Worm (Caenorhabditis elegans) whole organism, L3 larva: ENCODE measurements around the gene ppm-1.H.

Source experiments
- egl-27 ChIP-seq: sonication (generic microtip); optimal IDR thresholded peaks from 4 replicates; lab custom pipeline; 2017; ENCODE audit warnings: missing biosample characterization, missing genetic modification reagents, missing genetic modification characterization
- elt-3 ChIP-seq, 3 experiments: fragments of 150-350 bp in 1 of 3; sonication (generic microtip) in 2 of 3; optimal IDR thresholded peaks; 2 replicates in 2 of 3; 4 replicates in 1 of 3; lab custom pipeline; 2014 to 2017; ENCODE audit warnings: missing biosample characterization in 3 of 3, missing genetic modification characterization in 3 of 3
- hmg-11 ChIP-seq: sonication (generic microtip); optimal IDR thresholded peaks from 2 replicates; lab custom pipeline; 2016; ENCODE audit warnings: missing genetic modification characterization, missing compliant biosample characterization
- nfya-1 ChIP-seq: sonication (generic microtip); optimal IDR thresholded peaks from 2 replicates; lab custom pipeline; 2017; ENCODE audit warnings: missing genetic modification characterization, mild to moderate bottlenecking, missing compliant biosample characterization, antibody characterized with exemption, moderate library complexity; ENCODE audit not compliant: insufficient read depth
- nhr-11 ChIP-seq: fragments of 150-350 bp; optimal IDR thresholded peaks from 2 replicates; lab custom pipeline; 2014; ENCODE audit warnings: missing biosample characterization, missing genetic modification characterization
- nhr-28 ChIP-seq: fragments of 150-350 bp; optimal IDR thresholded peaks from 2 replicates; lab custom pipeline; 2014; ENCODE audit warnings: missing biosample characterization, missing genetic modification characterization
- nhr-77 ChIP-seq: fragments of 150-350 bp; optimal IDR thresholded peaks from 2 replicates; lab custom pipeline; 2014; ENCODE audit warnings: missing biosample characterization, missing genetic modification characterization
- snpc-4 ChIP-seq: fragments of 150-350 bp; optimal IDR thresholded peaks from 2 replicates; lab custom pipeline; 2014; ENCODE audit warnings: missing biosample characterization, missing genetic modification characterization

ce11 chrIV:12238851-12239250 is 29.3 kb downstream of the ppm-1.H start, which contains the start of gene sre-19:
- TF ChIP-seq elt-3 (tag; optimal IDR thresholded peaks at IDR 0.05; lab: Kevin White, UChicago) (no peak), nhr-77 (tag; lab: Kevin White, UChicago) (no peak), nfya-1 (tag; lab: Kevin White, UChicago) (no peak), snpc-4 (tag; lab: Kevin White, UChicago) (no peak), nhr-11 (tag; lab: Kevin White, UChicago) (no peak), hmg-11 (tag; lab: Kevin White, UChicago) (no peak), egl-27 (tag; lab: Kevin White, UChicago) (no peak), nhr-28 (tag; lab: Kevin White, UChicago) (no peak)
